Fruit fly (Drosophila melanogaster) Kc167 (cell line): ENCODE data around the gene Jon65Aiv.

ENCODE experiments used
- Myc ChIP-seq: fragments of >200 bp; optimal IDR thresholded peaks from 2 replicates; lab custom pipeline; 2017; ENCODE audit warnings: missing external identifiers
- Sin3A ChIP-seq: fragments of >200 bp; optimal IDR thresholded peaks from 2 replicates; lab custom pipeline; 2018; ENCODE audit warnings: missing external identifiers
- h ChIP-seq: fragments of >200 bp; optimal IDR thresholded peaks from 3 replicates; lab custom pipeline; 2018; ENCODE audit warnings: missing external identifiers
- insv ChIP-seq: fragments of >200 bp; optimal IDR thresholded peaks from 3 replicates; lab custom pipeline; 2018; ENCODE audit warnings: missing external identifiers
- psq ChIP-seq: fragments of >200 bp; optimal IDR thresholded peaks from 2 replicates; lab custom pipeline; 2017; ENCODE audit warnings: missing external identifiers

DNA sequence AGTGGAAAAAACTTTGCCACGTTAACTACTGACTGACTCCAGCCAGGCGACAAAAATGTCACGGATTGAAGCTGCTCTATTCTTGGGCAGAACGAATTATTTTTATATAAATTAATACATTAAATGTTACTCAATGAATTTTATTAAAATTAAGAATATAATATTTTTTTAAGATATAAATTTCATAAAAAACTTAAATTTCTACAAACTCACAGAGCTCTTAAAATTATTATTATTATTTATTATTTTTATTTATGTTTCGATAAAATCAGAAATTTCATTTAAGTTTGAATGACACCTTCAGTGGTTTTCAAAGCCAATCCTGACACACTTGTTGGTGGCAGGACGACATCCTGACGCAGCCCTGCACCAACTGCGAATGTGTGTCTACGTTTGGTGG lies 46.2 kb downstream of the Jon65Aiv start:
- TF ChIP-seq h (lab: Kevin White, UChicago): no peak
- no peak for TF ChIP-seq psq (lab: Kevin White, UChicago)
- no peak for TF ChIP-seq Myc (lab: Kevin White, UChicago)
- TF ChIP-seq Sin3A: no peak
- TF ChIP-seq insv (lab: Kevin White, UChicago): no peak
